Fruit fly (Drosophila melanogaster) whole organism, embryonic: Measurements from ENCODE around the gene CG14207.

ENCODE experiments used
- Aef1 ChIP-seq: fragments of 200-800 bp; sonication (Bioruptor generic); IDR thresholded peaks from 3 replicates; pipeline ENCODE4 v1.3.6; 2022; ENCODE audit warnings: missing biosample characterization, missing genetic modification characterization
- CG1024 ChIP-seq: fragments of 200-800 bp; sonication (Bioruptor generic); IDR thresholded peaks from 2 replicates; pipeline ENCODE4 v1.3.6; 2022; ENCODE audit warnings: missing biosample characterization, missing genetic modification characterization
- CG10543 ChIP-seq: fragments of 200-800 bp; sonication (Bioruptor generic); optimal IDR thresholded peaks from 3 replicates; lab custom pipeline; 2017; ENCODE audit warnings: missing biosample characterization, mild to moderate bottlenecking, missing genetic modification characterization, moderate library complexity
- CG12299 ChIP-seq: fragments of 200-800 bp; sonication (Bioruptor generic); optimal IDR thresholded peaks from 2 replicates; lab custom pipeline; 2018; ENCODE audit warnings: missing biosample characterization, mild to moderate bottlenecking, missing genetic modification characterization
- CG12391 ChIP-seq: fragments of 200-800 bp; sonication (Bioruptor generic); optimal IDR thresholded peaks from 3 replicates; lab custom pipeline; 2018; ENCODE audit warnings: missing biosample characterization, mild to moderate bottlenecking, missing genetic modification characterization, moderate library complexity
- CG12744 ChIP-seq: fragments of 200-800 bp; sonication (Bioruptor generic); optimal IDR thresholded peaks from 2 replicates; lab custom pipeline; 2016; ENCODE audit warnings: missing biosample characterization, missing genetic modification characterization
- CG13296 ChIP-seq: fragments of 200-800 bp; sonication (Bioruptor generic); optimal IDR thresholded peaks from 3 replicates; lab custom pipeline; 2018; ENCODE audit warnings: missing biosample characterization, mild to moderate bottlenecking, missing genetic modification characterization
- CG14014 ChIP-seq: fragments of 200-800 bp; sonication (Bioruptor generic); IDR thresholded peaks from 2 replicates; pipeline ENCODE4 v1.3.6; 2022; ENCODE audit warnings: missing biosample characterization, missing genetic modification characterization
- CG14860 ChIP-seq: fragments of 200-800 bp; sonication (Bioruptor generic); IDR thresholded peaks from 3 replicates; pipeline ENCODE4 v1.3.6; 2022; ENCODE audit warnings: missing biosample characterization, missing genetic modification characterization; ENCODE audit not compliant: partially characterized antibody
- CG15514 ChIP-seq: fragments of 200-800 bp; sonication (Bioruptor generic); optimal IDR thresholded peaks from 3 replicates; lab custom pipeline; 2017; ENCODE audit warnings: missing biosample characterization, missing genetic modification characterization, mild to moderate bottlenecking, moderate library complexity, missing genetic modification reagents
- CG1603 ChIP-seq: fragments of 200-800 bp; sonication (Bioruptor generic); optimal IDR thresholded peaks from 2 replicates; lab custom pipeline; 2019; ENCODE audit warnings: missing biosample characterization, mild to moderate bottlenecking, missing genetic modification characterization, moderate library complexity
- CG1792 ChIP-seq: fragments of 200-800 bp; sonication (Bioruptor generic); optimal IDR thresholded peaks from 2 replicates; lab custom pipeline; 2016; ENCODE audit warnings: missing biosample characterization, missing genetic modification characterization
- CG3281 ChIP-seq: fragments of 200-800 bp; sonication (Bioruptor generic); optimal IDR thresholded peaks from 3 replicates; lab custom pipeline; 2017; ENCODE audit warnings: missing biosample characterization, mild to moderate bottlenecking, missing genetic modification characterization
- CG3995 ChIP-seq: fragments of 200-800 bp; sonication (Bioruptor generic); optimal IDR thresholded peaks from 3 replicates; lab custom pipeline; 2016; ENCODE audit warnings: missing biosample characterization, missing genetic modification characterization
- CG6654 ChIP-seq: fragments of 200-800 bp; sonication (Bioruptor generic); optimal IDR thresholded peaks from 2 replicates; lab custom pipeline; 2017; ENCODE audit warnings: missing biosample characterization, mild to moderate bottlenecking, missing genetic modification characterization
- CG6791 ChIP-seq: fragments of 200-800 bp; sonication (Bioruptor generic); IDR thresholded peaks from 3 replicates; pipeline ENCODE4 v1.3.6; 2022; ENCODE audit warnings: missing biosample characterization, missing genetic modification characterization; ENCODE audit not compliant: partially characterized antibody
- CG7987 ChIP-seq: fragments of 200-800 bp; sonication (Bioruptor generic); optimal IDR thresholded peaks from 2 replicates; lab custom pipeline; 2018; ENCODE audit warnings: missing biosample characterization, mild to moderate bottlenecking, missing genetic modification characterization, moderate library complexity
- CG9817 ChIP-seq: fragments of 200-800 bp; sonication (Bioruptor generic); optimal IDR thresholded peaks from 2 replicates; lab custom pipeline; 2018; ENCODE audit warnings: missing biosample characterization, mild to moderate bottlenecking, missing genetic modification characterization, moderate library complexity
- Dip3 ChIP-seq: fragments of 200-800 bp; sonication (Bioruptor generic); optimal IDR thresholded peaks from 3 replicates; lab custom pipeline; 2016; ENCODE audit warnings: missing biosample characterization, missing genetic modification characterization
- Fer1 ChIP-seq: fragments of 200-800 bp; sonication (Bioruptor generic); optimal IDR thresholded peaks from 2 replicates; lab custom pipeline; 2017; ENCODE audit warnings: missing biosample characterization, mild to moderate bottlenecking, missing genetic modification characterization
- GATAe ChIP-seq: fragments of 200-800 bp; sonication (Bioruptor generic); conservative IDR thresholded peaks from 2 replicates; pipeline ENCODE4 v1.3.6; 2022; ENCODE audit warnings: missing biosample characterization, missing genetic modification characterization
- HLH54F ChIP-seq: fragments of 200-800 bp; sonication (Bioruptor generic); optimal IDR thresholded peaks from 3 replicates; lab custom pipeline; 2016; ENCODE audit warnings: missing biosample characterization, missing genetic modification characterization
- Kr ChIP-seq: fragments of 200-800 bp; sonication (Bioruptor generic); optimal IDR thresholded peaks from 2 replicates; lab custom pipeline; 2017; ENCODE audit warnings: missing biosample characterization, mild to moderate bottlenecking, missing genetic modification characterization
- Med ChIP-seq: fragments of 200-800 bp; sonication (Bioruptor generic); peaks from one replicate; lab custom pipeline; 2016; ENCODE audit warnings: missing biosample characterization, missing genetic modification characterization, mild to moderate bottlenecking, inconsistent platforms, moderate library complexity
- Nf-YA ChIP-seq: fragments of 200-800 bp; sonication (Bioruptor generic); IDR thresholded peaks from 2 replicates; pipeline ENCODE4 v1.3.6; 2022; ENCODE audit warnings: missing biosample characterization, missing genetic modification characterization
- Nf-YC ChIP-seq: fragments of 200-800 bp; optimal IDR thresholded peaks from 3 replicates; lab custom pipeline; 2019; ENCODE audit warnings: missing biosample characterization, mild to moderate bottlenecking, missing genetic modification characterization, moderate library complexity
- PHDP ChIP-seq: fragments of 200-800 bp; sonication (Bioruptor generic); optimal IDR thresholded peaks from 3 replicates; lab custom pipeline; 2018; ENCODE audit warnings: missing biosample characterization, mild to moderate bottlenecking, missing genetic modification characterization, moderate library complexity
- Sox102F ChIP-seq: fragments of 200-800 bp; sonication (Bioruptor generic); optimal IDR thresholded peaks from 2 replicates; lab custom pipeline; 2018; ENCODE audit warnings: missing biosample characterization, mild to moderate bottlenecking, missing genetic modification characterization, moderate library complexity
- Spps ChIP-seq: fragments of 200-800 bp; sonication (Bioruptor generic); optimal IDR thresholded peaks from 2 replicates; lab custom pipeline; 2018; ENCODE audit warnings: missing biosample characterization, mild to moderate bottlenecking, missing genetic modification characterization
- Xbp1 ChIP-seq: fragments of 200-800 bp; sonication (Bioruptor generic); optimal IDR thresholded peaks from 3 replicates; lab custom pipeline; 2016; ENCODE audit warnings: missing biosample characterization, mild to moderate bottlenecking, missing genetic modification characterization
- Xrp1 ChIP-seq: fragments of 200-800 bp; sonication (Bioruptor generic); IDR thresholded peaks from 2 replicates; pipeline ENCODE4 v1.3.6; 2022; ENCODE audit warnings: missing biosample characterization, missing genetic modification characterization
- YL-1 ChIP-seq: fragments of 200-800 bp; sonication (Bioruptor generic); optimal IDR thresholded peaks from 3 replicates; lab custom pipeline; 2017; ENCODE audit warnings: missing biosample characterization, mild to moderate bottlenecking, missing genetic modification characterization
- ato ChIP-seq: fragments of 200-800 bp; sonication (Bioruptor generic); IDR thresholded peaks from 2 replicates; pipeline ENCODE4 v1.3.6; 2022; ENCODE audit warnings: missing biosample characterization, missing genetic modification characterization; ENCODE audit not compliant: partially characterized antibody
- bowl ChIP-seq: fragments of 200-800 bp; sonication (Bioruptor generic); IDR thresholded peaks from 2 replicates; pipeline ENCODE4 v1.3.6; 2022; ENCODE audit warnings: missing biosample characterization, missing genetic modification characterization
- cato ChIP-seq: fragments of 200-800 bp; sonication (Bioruptor generic); optimal IDR thresholded peaks from 2 replicates; lab custom pipeline; 2016; ENCODE audit warnings: missing biosample characterization, missing genetic modification characterization, borderline replicate concordance
- fu2 ChIP-seq: fragments of 200-800 bp; sonication (Bioruptor generic); optimal IDR thresholded peaks from 2 replicates; lab custom pipeline; 2016; ENCODE audit warnings: missing biosample characterization, missing genetic modification characterization
- gcm ChIP-seq: fragments of 200-800 bp; sonication (Bioruptor generic); optimal IDR thresholded peaks from 2 replicates; lab custom pipeline; 2019; ENCODE audit warnings: missing biosample characterization, mild to moderate bottlenecking, missing genetic modification characterization, moderate library complexity
- lola ChIP-seq, 3 experiments: fragments of >200 bp in 2 of 3; fragments of 200-800 bp in 1 of 3; sonication (Bioruptor generic) in 1 of 3; optimal IDR thresholded peaks; 2 replicates each; lab custom pipeline; 2017 to 2019; ENCODE audit warnings: missing biosample characterization in 3 of 3, missing genetic modification characterization in 3 of 3, mild to moderate bottlenecking in 1 of 3, moderate library complexity in 1 of 3
- luna ChIP-seq: fragments of 200-800 bp; sonication (Bioruptor generic); optimal IDR thresholded peaks from 2 replicates; lab custom pipeline; 2016; ENCODE audit warnings: missing biosample characterization, missing genetic modification characterization
- mirr ChIP-seq: fragments of 200-800 bp; sonication (Bioruptor generic); optimal IDR thresholded peaks from 3 replicates; lab custom pipeline; 2018; ENCODE audit warnings: missing biosample characterization, mild to moderate bottlenecking, missing genetic modification characterization
- pita ChIP-seq: fragments of 200-800 bp; sonication (Bioruptor generic); optimal IDR thresholded peaks from 2 replicates; lab custom pipeline; 2017; ENCODE audit warnings: missing biosample characterization, mild to moderate bottlenecking, missing genetic modification characterization
- pum ChIP-seq: fragments of 200-800 bp; sonication (Bioruptor generic); optimal IDR thresholded peaks from 2 replicates; lab custom pipeline; 2016; ENCODE audit warnings: missing biosample characterization, missing genetic modification characterization
- pzg ChIP-seq: fragments of 200-800 bp; sonication (Bioruptor generic); optimal IDR thresholded peaks from 3 replicates; lab custom pipeline; 2018; ENCODE audit warnings: missing biosample characterization, mild to moderate bottlenecking, missing genetic modification characterization, moderate library complexity
- schlank ChIP-seq: fragments of 200-800 bp; sonication (Bioruptor generic); optimal IDR thresholded peaks from 2 replicates; lab custom pipeline; 2018; ENCODE audit warnings: missing biosample characterization, mild to moderate bottlenecking, missing genetic modification characterization
- sens ChIP-seq: fragments of 200-800 bp; sonication (Bioruptor generic); peaks from one replicate; lab custom pipeline; 2016; ENCODE audit warnings: missing biosample characterization, missing genetic modification characterization
- sr ChIP-seq: fragments of 200-800 bp; sonication (Bioruptor generic); IDR thresholded peaks from 3 replicates; pipeline ENCODE4 v1.3.6; 2022; ENCODE audit warnings: missing biosample characterization, missing genetic modification characterization
- trh ChIP-seq: fragments of 200-800 bp; sonication (Bioruptor generic); optimal IDR thresholded peaks from 2 replicates; lab custom pipeline; 2016; ENCODE audit warnings: missing biosample characterization, missing genetic modification characterization
- tup ChIP-seq: fragments of 200-800 bp; sonication (Bioruptor generic); optimal IDR thresholded peaks from 2 replicates; lab custom pipeline; 2016; ENCODE audit warnings: missing biosample characterization, mild to moderate bottlenecking, missing genetic modification characterization, moderate library complexity
- zen2 ChIP-seq: fragments of 200-800 bp; sonication (Bioruptor generic); IDR thresholded peaks from 3 replicates; pipeline ENCODE4 v1.3.6; 2022; ENCODE audit warnings: missing biosample characterization, missing genetic modification characterization; ENCODE audit not compliant: partially characterized antibody

The CG14207 gene

DNA sequence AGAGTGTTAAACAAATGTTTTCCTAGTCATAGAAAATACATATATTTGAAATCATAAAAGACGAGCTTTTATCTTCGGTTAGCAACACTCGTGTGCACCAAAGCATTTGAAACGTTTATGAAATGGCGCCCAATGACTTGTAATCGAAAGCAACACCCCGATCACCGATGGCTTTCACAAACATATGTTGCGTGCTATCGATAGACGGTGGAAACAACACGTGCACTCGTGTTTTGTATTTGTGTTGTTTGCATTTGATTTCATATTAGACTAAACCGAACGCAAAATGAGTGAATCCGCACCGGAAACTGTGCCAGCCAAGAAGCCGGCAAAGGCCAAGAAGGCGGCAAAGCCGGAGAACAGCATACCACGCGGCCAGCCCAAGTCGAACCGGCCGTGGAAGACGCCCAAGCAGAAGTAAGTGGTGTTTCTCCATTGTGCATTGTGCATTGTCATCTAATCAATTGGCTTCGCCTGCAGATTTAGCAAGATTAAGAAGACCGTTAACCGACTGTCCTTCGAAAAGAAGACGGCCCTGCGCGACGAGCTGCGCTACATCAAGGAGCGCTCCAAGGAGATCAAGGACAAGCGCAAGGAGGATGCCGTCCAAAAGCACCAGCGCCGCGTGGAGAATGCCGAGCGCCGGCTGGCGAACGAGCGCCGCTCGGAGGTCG, 11.1 kb downstream of the CG14207 start, which contains the start of gene CG14210 (continued):
- no peak for TF ChIP-seq Xrp1 (GFP tag; lab: Robert Waterston, UW)
- no peak for TF ChIP-seq cato (GFP tag; lab: Kevin White, UChicago)
- no peak for TF ChIP-seq pita (GFP tag; lab: Kevin White, UChicago)
- peak; percentile 50 for TF ChIP-seq CG1603 (tag; lab: Kevin White, UChicago)
- TF ChIP-seq gcm (GFP tag; lab: Kevin White, UChicago), result no peak
- TF ChIP-seq CG3281 (GFP tag; lab: Kevin White, UChicago), result no peak
- no peak for TF ChIP-seq tup (GFP tag; lab: Kevin White, UChicago)
- TF ChIP-seq CG14860 (GFP tag; lab: Robert Waterston, UW), result peak; percentile 52; the same call in 2 of the 3 replicates
- peak; percentile 2 for TF ChIP-seq CG7987 (GFP tag; lab: Kevin White, UChicago)
- TF ChIP-seq trh (GFP tag; lab: Kevin White, UChicago), result no peak
- TF ChIP-seq CG12299, result no peak
- TF ChIP-seq CG6654 (GFP tag; lab: Kevin White, UChicago), result no peak
- no peak for TF ChIP-seq HLH54F (GFP tag; lab: Kevin White, UChicago)
- TF ChIP-seq ato (GFP tag; lab: Robert Waterston, UW), result peak; percentile 69
- no peak for TF ChIP-seq CG3995 (GFP tag; lab: Kevin White, UChicago)
- peak; percentile 78 for TF ChIP-seq zen2 (GFP tag; lab: Robert Waterston, UW)
- no peak for TF ChIP-seq CG15514
- TF ChIP-seq schlank (tag; lab: Kevin White, UChicago), result no peak
- peak; percentile 57 for TF ChIP-seq pzg (GFP tag; lab: Kevin White, UChicago)
- TF ChIP-seq mirr (GFP tag; lab: Kevin White, UChicago), result peak; percentile 8
- TF ChIP-seq Med (GFP tag; lab: Kevin White, UChicago), result peak; percentile 7
- no peak for TF ChIP-seq Dip3 (GFP tag; lab: Kevin White, UChicago)
- TF ChIP-seq CG12391 (tag; lab: Kevin White, UChicago), result no peak
- TF ChIP-seq CG14014 (GFP tag; lab: Robert Waterston, UW), result no peak
- no peak for TF ChIP-seq GATAe (GFP tag; lab: Robert Waterston, UW)
- TF ChIP-seq Nf-YC (tag; lab: Kevin White, UChicago), result no peak
- no peak for TF ChIP-seq Sox102F
- no peak for TF ChIP-seq Spps (tag; lab: Kevin White, UChicago)
- TF ChIP-seq pum, result no peak
- no peak for TF ChIP-seq lola (GFP tag; optimal IDR thresholded peaks at IDR 0.05; lab: Kevin White, UChicago)
- no peak for TF ChIP-seq Aef1 (GFP tag; lab: Robert Waterston, UW)
- TF ChIP-seq sens (GFP tag; lab: Kevin White, UChicago), result peak; percentile 19
- no peak for TF ChIP-seq PHDP
- no peak for TF ChIP-seq Xbp1
- no peak for TF ChIP-seq bowl
- peak; percentile 52 for TF ChIP-seq YL-1
- TF ChIP-seq sr, result no peak
- no peak for TF ChIP-seq CG1792 (GFP tag; lab: Kevin White, UChicago)
- TF ChIP-seq CG1024 (GFP tag; lab: Robert Waterston, UW), result no peak
- TF ChIP-seq fu2 (GFP tag; lab: Kevin White, UChicago), result no peak
- no peak for TF ChIP-seq CG13296 (GFP tag; lab: Kevin White, UChicago)
- TF ChIP-seq CG10543, result no peak
- no peak for TF ChIP-seq CG12744 (GFP tag; lab: Kevin White, UChicago)
- TF ChIP-seq CG9817 (tag; lab: Kevin White, UChicago), result no peak
- no peak for TF ChIP-seq luna (GFP tag; lab: Kevin White, UChicago)
- no peak for TF ChIP-seq Kr (GFP tag; lab: Kevin White, UChicago)
- TF ChIP-seq Nf-YA (GFP tag; lab: Robert Waterston, UW), result no peak
- TF ChIP-seq Fer1 (GFP tag; lab: Kevin White, UChicago), result peak; percentile 2
- TF ChIP-seq CG6791 (GFP tag; lab: Robert Waterston, UW), result peak; percentile 75; the same call in 2 of the 3 replicates
